Worm (Caenorhabditis elegans) whole organism, mixed stage, embryonic: ENCODE measurements around the gene srh-72.

Experiments
- M03D4.4 ChIP-seq: sonication (generic microtip); optimal IDR thresholded peaks from 2 replicates; lab custom pipeline; 2017; ENCODE audit warnings: mild to moderate bottlenecking, missing genetic modification characterization, missing compliant biosample characterization
- bed-3 ChIP-seq: fragments of 200-800 bp; sonication (Bioruptor generic); optimal IDR thresholded peaks from 3 replicates; lab custom pipeline; 2018; ENCODE audit warnings: mild to moderate bottlenecking, missing genetic modification characterization, moderate library complexity, missing compliant biosample characterization
- blmp-1 ChIP-seq: fragments of 150-350 bp; optimal IDR thresholded peaks from 2 replicates; lab custom pipeline; 2014; ENCODE audit warnings: missing biosample characterization, missing genetic modification characterization
- ceh-39 ChIP-seq: fragments of 150-350 bp; optimal IDR thresholded peaks from 2 replicates; lab custom pipeline; 2014; ENCODE audit warnings: missing biosample characterization, missing genetic modification characterization
- ceh-43 ChIP-seq: fragments of 200-800 bp; sonication (Bioruptor generic); optimal IDR thresholded peaks from 2 replicates; lab custom pipeline; 2018; ENCODE audit warnings: mild to moderate bottlenecking, missing genetic modification characterization, moderate library complexity, missing compliant biosample characterization
- ceh-83 ChIP-seq: fragments of 200-800 bp; sonication (Bioruptor generic); optimal IDR thresholded peaks from 2 replicates; lab custom pipeline; 2018; ENCODE audit warnings: mild to moderate bottlenecking, missing genetic modification characterization, missing compliant biosample characterization
- ces-1 ChIP-seq: fragments of 150-350 bp; optimal IDR thresholded peaks from 2 replicates; lab custom pipeline; 2014; ENCODE audit warnings: missing biosample characterization, missing genetic modification reagents, missing genetic modification characterization
- cnd-1 ChIP-seq: fragments of 200-800 bp; sonication (Bioruptor generic); optimal IDR thresholded peaks from 2 replicates; lab custom pipeline; 2018; ENCODE audit warnings: mild to moderate bottlenecking, missing genetic modification characterization, missing compliant biosample characterization
- drap-1 ChIP-seq: fragments of 200-800 bp; sonication (Bioruptor generic); optimal IDR thresholded peaks from 3 replicates; lab custom pipeline; 2018; ENCODE audit warnings: mild to moderate bottlenecking, missing genetic modification characterization, missing compliant biosample characterization
- elt-1 ChIP-seq: sonication (generic microtip); optimal IDR thresholded peaks from 2 replicates; lab custom pipeline; 2017; ENCODE audit warnings: missing genetic modification characterization, mild to moderate bottlenecking, missing compliant biosample characterization, antibody characterized with exemption, moderate library complexity, borderline replicate concordance; ENCODE audit not compliant: insufficient read depth
- elt-3 ChIP-seq: fragments of 150-350 bp; optimal IDR thresholded peaks from 2 replicates; lab custom pipeline; 2014; ENCODE audit warnings: missing biosample characterization, missing genetic modification characterization
- flh-1 ChIP-seq: fragments of 200-800 bp; sonication (Bioruptor generic); optimal IDR thresholded peaks from 2 replicates; lab custom pipeline; 2018; ENCODE audit warnings: mild to moderate bottlenecking, missing genetic modification characterization, moderate library complexity, missing compliant biosample characterization
- ham-2 ChIP-seq: fragments of 200-800 bp; sonication (Bioruptor generic); optimal IDR thresholded peaks from 2 replicates; lab custom pipeline; 2018; ENCODE audit warnings: mild to moderate bottlenecking, missing genetic modification characterization, missing compliant biosample characterization
- hlh-1 ChIP-seq: fragments of 150-350 bp; optimal IDR thresholded peaks from 2 replicates; lab custom pipeline; 2014; ENCODE audit warnings: missing biosample characterization, missing genetic modification reagents, missing genetic modification characterization
- lin-13 ChIP-seq: fragments of 150-350 bp; optimal IDR thresholded peaks from 2 replicates; lab custom pipeline; 2014; ENCODE audit warnings: missing biosample characterization, missing genetic modification characterization
- lin-32 ChIP-seq: fragments of 200-800 bp; sonication (Bioruptor generic); optimal IDR thresholded peaks from 2 replicates; lab custom pipeline; 2018; ENCODE audit warnings: mild to moderate bottlenecking, missing genetic modification characterization, missing compliant biosample characterization
- mab-5 ChIP-seq: fragments of 150-350 bp; optimal IDR thresholded peaks from 2 replicates; lab custom pipeline; 2014; ENCODE audit warnings: missing biosample characterization, missing genetic modification characterization
- mep-1 ChIP-seq: fragments of 150-350 bp; optimal IDR thresholded peaks from 2 replicates; lab custom pipeline; 2017; ENCODE audit warnings: missing biosample characterization, missing genetic modification reagents, missing genetic modification characterization, inconsistent platforms
- mls-2 ChIP-seq: sonication (generic microtip); optimal IDR thresholded peaks from 2 replicates; lab custom pipeline; 2016; ENCODE audit warnings: mild to moderate bottlenecking, missing genetic modification characterization, moderate library complexity, missing compliant biosample characterization
- nhr-2 ChIP-seq: fragments of 150-350 bp; optimal IDR thresholded peaks from 2 replicates; lab custom pipeline; 2014; ENCODE audit warnings: missing biosample characterization, missing genetic modification characterization
- nhr-237 ChIP-seq: fragments of 150-350 bp; optimal IDR thresholded peaks from 2 replicates; lab custom pipeline; 2014; ENCODE audit warnings: missing biosample characterization, missing genetic modification characterization
- nhr-28 ChIP-seq: fragments of 150-350 bp; optimal IDR thresholded peaks from 2 replicates; lab custom pipeline; 2014; ENCODE audit warnings: missing biosample characterization, missing genetic modification characterization
- nhr-76 ChIP-seq: sonication (generic microtip); optimal IDR thresholded peaks from 2 replicates; lab custom pipeline; 2017; ENCODE audit warnings: missing biosample characterization, missing genetic modification characterization
- pha-4 ChIP-seq: fragments of 150-350 bp; optimal IDR thresholded peaks from 2 replicates; lab custom pipeline; 2018; ENCODE audit warnings: missing biosample characterization, missing genetic modification reagents, missing genetic modification characterization
- sem-2 ChIP-seq: fragments of 200-800 bp; sonication (Bioruptor generic); optimal IDR thresholded peaks from 2 replicates; lab custom pipeline; 2018; ENCODE audit warnings: mild to moderate bottlenecking, missing genetic modification characterization, missing compliant biosample characterization
- snpc-4 ChIP-seq: fragments of 150-350 bp; optimal IDR thresholded peaks from 2 replicates; lab custom pipeline; 2014; ENCODE audit warnings: missing biosample characterization, missing genetic modification characterization
- sptf-1 ChIP-seq: sonication (generic microtip); optimal IDR thresholded peaks from 2 replicates; lab custom pipeline; 2017; ENCODE audit warnings: mild to moderate bottlenecking, missing genetic modification characterization, moderate library complexity, missing compliant biosample characterization
- tbx-8 ChIP-seq: fragments of 200-800 bp; sonication (Bioruptor generic); optimal IDR thresholded peaks from 2 replicates; lab custom pipeline; 2018; ENCODE audit warnings: mild to moderate bottlenecking, missing genetic modification characterization, moderate library complexity, missing compliant biosample characterization
- unc-120 ChIP-seq: sonication (generic microtip); optimal IDR thresholded peaks from 2 replicates; lab custom pipeline; 2017; ENCODE audit warnings: missing genetic modification characterization, missing compliant biosample characterization; ENCODE audit not compliant: poor library complexity, severe bottlenecking
- unc-39 ChIP-seq: fragments of 150-350 bp; optimal IDR thresholded peaks from 2 replicates; lab custom pipeline; 2014; ENCODE audit warnings: missing biosample characterization, missing genetic modification characterization
- unc-62 ChIP-seq: fragments of 150-350 bp; optimal IDR thresholded peaks from 2 replicates; lab custom pipeline; 2014; ENCODE audit warnings: missing biosample characterization, missing genetic modification reagents, missing genetic modification characterization
- zip-8 ChIP-seq: fragments of 150-350 bp; optimal IDR thresholded peaks from 2 replicates; lab custom pipeline; 2014; ENCODE audit warnings: missing biosample characterization, missing genetic modification characterization
- ztf-11 ChIP-seq: fragments of 150-350 bp; optimal IDR thresholded peaks from 2 replicates; lab custom pipeline; 2014; ENCODE audit warnings: missing biosample characterization, missing genetic modification characterization

The srh-72 gene

DNA sequence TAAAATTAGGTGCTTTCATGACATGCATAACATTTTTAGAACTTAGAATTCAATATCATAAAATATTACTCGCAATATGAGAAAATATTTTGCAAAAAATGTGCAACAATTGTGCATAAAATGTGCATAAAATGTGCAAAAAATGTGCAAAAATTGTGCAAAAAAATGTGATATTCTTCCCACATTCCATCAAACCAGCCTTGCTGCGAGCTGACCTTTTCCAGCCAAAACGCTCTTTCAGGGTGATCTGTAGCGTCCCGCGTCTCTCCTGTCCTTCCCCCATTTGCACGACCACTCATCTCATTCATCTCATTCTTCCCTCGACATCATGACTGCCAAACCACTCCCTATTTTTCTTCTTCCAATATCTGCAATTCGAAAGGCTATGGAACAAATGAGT lies 35.7 kb upstream of the srh-72 start, which contains the start of gene fbxb-17:
fbxb-17 (plus strand) TSS at position 301 of the 400 bp plus-strand sequence.
- TF ChIP-seq lin-13 (tag; lab: Kevin White, UChicago) (no peak), ham-2 (GFP tag; lab: Kevin White, UChicago) (no peak), hlh-1 (tag; lab: Kevin White, UChicago) (no peak), ceh-43 (no peak), zip-8 (no peak), ceh-83 (no peak), sem-2 (GFP tag; lab: Kevin White, UChicago) (no peak), unc-39 (tag; lab: Kevin White, UChicago) (no peak), elt-1 (no peak), unc-62 (GFP tag; lab: Kevin White, UChicago) (no peak), pha-4 (no peak), tbx-8 (no peak), nhr-2 (tag; lab: Kevin White, UChicago) (no peak), elt-3 (no peak), ztf-11 (no peak)
- TF ChIP-seq, all 35 proteins: peak for 0

DNA sequence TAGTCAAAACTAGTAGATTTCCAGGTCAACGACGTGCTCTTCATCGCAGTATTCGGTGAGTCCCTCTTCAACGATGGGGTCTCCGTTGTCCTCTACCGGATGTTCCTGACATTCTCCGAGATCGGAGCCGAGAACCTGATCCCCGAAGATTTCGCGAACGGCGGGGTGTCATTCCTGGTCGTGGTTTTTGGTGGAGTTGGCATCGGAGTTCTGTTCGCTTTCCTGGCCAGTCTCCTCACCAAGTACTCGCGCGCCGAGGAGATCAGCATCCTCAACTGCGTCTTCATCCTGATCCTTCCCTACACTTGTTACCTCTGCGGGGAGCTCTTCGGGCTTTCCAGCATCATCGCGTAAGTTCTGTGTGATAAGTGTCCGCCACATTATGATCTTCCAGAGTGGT lies 32.3 kb upstream of the srh-72 start:
- TF ChIP-seq lin-13 (tag; lab: Kevin White, UChicago): no peak
- TF ChIP-seq ces-1 (GFP tag; lab: Kevin White, UChicago): no peak
- TF ChIP-seq bed-3 (GFP tag; lab: Kevin White, UChicago): no peak
- TF ChIP-seq cnd-1 (tag; lab: Kevin White, UChicago): no peak
- no peak for TF ChIP-seq zip-8
- TF ChIP-seq snpc-4 (tag; lab: Kevin White, UChicago): no peak
- TF ChIP-seq nhr-76 (tag; lab: Kevin White, UChicago): no peak
- no peak for TF ChIP-seq lin-32 (GFP tag; lab: Kevin White, UChicago)
- no peak for TF ChIP-seq unc-62 (GFP tag; lab: Kevin White, UChicago)
- no peak for TF ChIP-seq nhr-28 (tag; lab: Kevin White, UChicago)
- TF ChIP-seq drap-1: no peak
- TF ChIP-seq ceh-39 (tag; lab: Kevin White, UChicago): no peak
- no peak for TF ChIP-seq M03D4.4 (tag; lab: Kevin White, UChicago)
- no peak for TF ChIP-seq sem-2 (GFP tag; lab: Kevin White, UChicago)
- no peak for TF ChIP-seq unc-120 (tag; lab: Kevin White, UChicago)
- TF ChIP-seq, all 35 proteins: peak for 0

- no peak for TF ChIP-seq mab-5 (tag; lab: Kevin White, UChicago)
- TF ChIP-seq nhr-76 (tag; lab: Kevin White, UChicago): no peak
- no peak for TF ChIP-seq nhr-237
- no peak for TF ChIP-seq elt-3
- no peak for TF ChIP-seq bed-3 (GFP tag; lab: Kevin White, UChicago)
- TF ChIP-seq sptf-1 (tag; lab: Kevin White, UChicago): no peak
These were observed 30.6 kb upstream of the srh-72 start for ce11 chrII:1670985-1671384.

- TF ChIP-seq nhr-28 (tag; lab: Kevin White, UChicago) (no peak), mls-2 (no peak), mep-1 (tag; lab: Kevin White, UChicago) (no peak), cnd-1 (tag; lab: Kevin White, UChicago) (no peak), flh-1 (GFP tag; lab: Kevin White, UChicago) (no peak), bed-3 (GFP tag; lab: Kevin White, UChicago) (no peak), lin-32 (GFP tag; lab: Kevin White, UChicago) (no peak), ztf-11 (no peak), unc-120 (tag; lab: Kevin White, UChicago) (no peak), pha-4 (no peak), blmp-1 (tag; lab: Kevin White, UChicago) (no peak)
These were observed 30.0 kb upstream of the srh-72 start, which contains the start of gene nhx-6 for ce11 chrII:1670260-1670879. TSS of gene nhx-6 (plus strand) at chrII:1670829.
